Fruit fly (Drosophila melanogaster) whole organism, embryonic: ENCODE results near the gene mRpS30.

Experiments used
- CG16815 ChIP-seq: fragments of 200-800 bp; sonication (Bioruptor generic); optimal IDR thresholded peaks from 3 replicates; lab custom pipeline; 2017; ENCODE audit warnings: missing biosample characterization, mild to moderate bottlenecking, missing genetic modification characterization
- CG3838 ChIP-seq: fragments of 200-800 bp; sonication (Bioruptor generic); optimal IDR thresholded peaks from 3 replicates; lab custom pipeline; 2016; ENCODE audit warnings: missing biosample characterization, missing genetic modification characterization
- CG4360 ChIP-seq: fragments of 200-800 bp; sonication (Bioruptor generic); IDR thresholded peaks from 2 replicates; pipeline ENCODE4 v1.3.6; 2022; ENCODE audit warnings: missing biosample characterization, missing genetic modification characterization
- HLHmδ ChIP-seq: fragments of 200-800 bp; sonication (Bioruptor generic); optimal IDR thresholded peaks from 2 replicates; lab custom pipeline; 2018; ENCODE audit warnings: missing biosample characterization, mild to moderate bottlenecking, missing genetic modification characterization, moderate library complexity
- Poxn ChIP-seq: fragments of 200-800 bp; sonication (Bioruptor generic); IDR thresholded peaks from 2 replicates; pipeline ENCODE4 v1.3.6; 2022; ENCODE audit warnings: missing biosample characterization, missing genetic modification characterization
- cato ChIP-seq: fragments of 200-800 bp; sonication (Bioruptor generic); optimal IDR thresholded peaks from 2 replicates; lab custom pipeline; 2016; ENCODE audit warnings: missing biosample characterization, missing genetic modification characterization, borderline replicate concordance
- grn ChIP-seq: fragments of 200-800 bp; sonication (Bioruptor generic); optimal IDR thresholded peaks from 3 replicates; lab custom pipeline; 2017; ENCODE audit warnings: missing biosample characterization, missing genetic modification characterization
- sima ChIP-seq: fragments of 200-800 bp; sonication (Bioruptor generic); optimal IDR thresholded peaks from 2 replicates; lab custom pipeline; 2016; ENCODE audit warnings: missing biosample characterization, missing genetic modification characterization
- trem ChIP-seq: fragments of 200-800 bp; optimal IDR thresholded peaks from 3 replicates; lab custom pipeline; 2019; ENCODE audit warnings: missing biosample characterization, mild to moderate bottlenecking, missing genetic modification characterization, moderate library complexity
- unc-4 ChIP-seq: fragments of 200-800 bp; sonication (Bioruptor generic); IDR thresholded peaks from 2 replicates; pipeline ENCODE4 v1.3.6; 2022; ENCODE audit warnings: missing biosample characterization, missing genetic modification characterization; ENCODE audit not compliant: partially characterized antibody

dm6 chrX:15756018-15756417 lies 29.8 kb upstream of the mRpS30 start, which contains the start of gene CG8260:
- TF ChIP-seq unc-4 (GFP tag; lab: Robert Waterston, UW) (no peak), CG16815 (GFP tag; lab: Kevin White, UChicago) (no peak), grn (GFP tag; lab: Kevin White, UChicago) (no peak), Poxn (no peak), CG4360 (GFP tag; lab: Robert Waterston, UW) (no peak), sima (GFP tag; lab: Kevin White, UChicago) (no peak), HLHmδ (GFP tag; lab: Kevin White, UChicago) (no peak), trem (tag; lab: Kevin White, UChicago) (no peak), CG3838 (GFP tag; lab: Kevin White, UChicago) (no peak), cato (GFP tag; lab: Kevin White, UChicago) (no peak)
